Fruit fly (Drosophila melanogaster) whole organism, wandering third instar larva: ENCODE results near the gene GluRIB.

Source experiments
- Dfd ChIP-seq: fragments of >200 bp; optimal IDR thresholded peaks from 2 replicates; lab custom pipeline; 2017; ENCODE audit warnings: missing biosample characterization, missing genetic modification characterization
- Dif ChIP-seq: fragments of 200-275, 200-300 bp; sonication (Bioruptor generic); optimal IDR thresholded peaks from 2 replicates; lab custom pipeline; 2018; ENCODE audit warnings: missing biosample characterization, missing genetic modification characterization; ENCODE audit not compliant: partially characterized antibody
- HLH106 ChIP-seq: fragments of 200-800 bp; optimal IDR thresholded peaks from 3 replicates; lab custom pipeline; 2019; ENCODE audit warnings: missing biosample characterization, mild to moderate bottlenecking, missing genetic modification characterization, moderate library complexity
- Jra ChIP-seq: sonication (Bioruptor generic); optimal IDR thresholded peaks from 2 replicates; lab custom pipeline; 2016; ENCODE audit warnings: missing biosample characterization, missing genetic modification characterization
- Myc ChIP-seq: fragments of >200 bp; optimal IDR thresholded peaks from 2 replicates; lab custom pipeline; 2017
- OdsH ChIP-seq: fragments of 200-800 bp; sonication (Bioruptor generic); optimal IDR thresholded peaks from 2 replicates; lab custom pipeline; 2016; ENCODE audit warnings: missing biosample characterization, mild to moderate bottlenecking, missing genetic modification characterization
- Rel ChIP-seq, 2 experiments: fragments of 200-800 bp; sonication (Bioruptor generic) in 1 of 2; optimal IDR thresholded peaks; 2 replicates in 1 of 2; 3 replicates in 1 of 2; lab custom pipeline; 2016 to 2019; ENCODE audit warnings: mild to moderate bottlenecking in 2 of 2, missing biosample characterization in 2 of 2, missing genetic modification characterization in 2 of 2, moderate library complexity in 1 of 2
- Sp1 ChIP-seq: fragments of 200-800 bp; sonication (Bioruptor generic); optimal IDR thresholded peaks from 3 replicates; lab custom pipeline; 2019; ENCODE audit warnings: missing biosample characterization, mild to moderate bottlenecking, missing genetic modification characterization, moderate library complexity
- br ChIP-seq: fragments of 200-800 bp; sonication (Bioruptor generic); optimal IDR thresholded peaks from 2 replicates; lab custom pipeline; 2016; ENCODE audit warnings: missing biosample characterization, missing genetic modification characterization
- dl ChIP-seq, 2 experiments: fragments of 175-275, 200-275 bp in 1 of 2; fragments of 200-275 bp in 1 of 2; sonication (Bioruptor generic); optimal IDR thresholded peaks; lab custom pipeline; 2018; ENCODE audit warnings: mild to moderate bottlenecking in 2 of 2, missing biosample characterization in 2 of 2, missing genetic modification characterization in 2 of 2, moderate library complexity in 2 of 2; ENCODE audit not compliant: partially characterized antibody in 2 of 2, insufficient read depth in 1 of 2
- dmrt93B ChIP-seq: fragments of 200-800 bp; sonication (Bioruptor generic); optimal IDR thresholded peaks from 2 replicates; lab custom pipeline; 2018; ENCODE audit warnings: missing biosample characterization, mild to moderate bottlenecking, missing genetic modification characterization
- dsf ChIP-seq: sonication (Bioruptor generic); optimal IDR thresholded peaks from 2 replicates; lab custom pipeline; 2016; ENCODE audit warnings: missing biosample characterization, missing genetic modification characterization, borderline replicate concordance
- foxo ChIP-seq, 2 experiments: fragments of 200-800 bp; sonication (Bioruptor generic); optimal IDR thresholded peaks; 2 replicates in 1 of 2; 3 replicates in 1 of 2; lab custom pipeline; 2016 to 2017; ENCODE audit warnings: missing biosample characterization in 2 of 2, missing genetic modification characterization in 2 of 2
- h ChIP-seq: fragments of 200-800 bp; sonication (Bioruptor generic); optimal IDR thresholded peaks from 3 replicates; lab custom pipeline; 2016; ENCODE audit warnings: missing biosample characterization, mild to moderate bottlenecking, missing genetic modification characterization
- pan ChIP-seq: fragments of >200 bp; optimal IDR thresholded peaks from 2 replicates; lab custom pipeline; 2017
- psq ChIP-seq: fragments of 200-800 bp; sonication (Bioruptor generic); optimal IDR thresholded peaks from 3 replicates; lab custom pipeline; 2017; ENCODE audit warnings: missing biosample characterization, mild to moderate bottlenecking, missing genetic modification characterization, moderate library complexity
- rgr ChIP-seq: fragments of 200-800 bp; sonication (Bioruptor generic); optimal IDR thresholded peaks from 3 replicates; lab custom pipeline; 2016; ENCODE audit warnings: missing biosample characterization, mild to moderate bottlenecking, missing genetic modification characterization
- sage ChIP-seq: fragments of 200-800 bp; sonication (Bioruptor generic); optimal IDR thresholded peaks from 2 replicates; lab custom pipeline; 2016; ENCODE audit warnings: missing biosample characterization, mild to moderate bottlenecking, missing genetic modification characterization
- sv ChIP-seq: fragments of 200-800 bp; sonication (Bioruptor generic); optimal IDR thresholded peaks from 3 replicates; lab custom pipeline; 2016; ENCODE audit warnings: missing biosample characterization, missing genetic modification characterization
- usp ChIP-seq: fragments of >200 bp; optimal IDR thresholded peaks from 2 replicates; lab custom pipeline; 2017; ENCODE audit warnings: missing biosample characterization, missing genetic modification characterization
- woc ChIP-seq: sonication (Bioruptor generic); optimal IDR thresholded peaks from 2 replicates; lab custom pipeline; 2016; ENCODE audit warnings: missing biosample characterization, mild to moderate bottlenecking, missing genetic modification characterization

The GluRIB gene

dm6 chr3L:9333745-9334382, 82.1 kb downstream of the GluRIB start, which contains the start of gene PGRP-LA:
PGRP-LA (plus strand) TSS chr3L:9334332.
- no peak for TF ChIP-seq dl (GFP tag; optimal IDR thresholded peaks at IDR 0.05; lab: Kevin White, UChicago; ENCODE audit: insufficient read depth in 1 of 2, partially characterized antibody in 2 of 2)
- peak; percentile 32 for TF ChIP-seq Myc
- TF ChIP-seq HLH106 (tag; lab: Kevin White, UChicago), result peak; percentile 18
- TF ChIP-seq h (GFP tag; lab: Kevin White, UChicago), result no peak
- TF ChIP-seq sage (GFP tag; lab: Kevin White, UChicago), result no peak
- TF ChIP-seq usp, result no peak
- TF ChIP-seq Dif (GFP tag; lab: Kevin White, UChicago), result no peak
- TF ChIP-seq dsf, result no peak
- TF ChIP-seq Rel (GFP tag; optimal IDR thresholded peaks at IDR 0.05; lab: Kevin White, UChicago), result no peak
- TF ChIP-seq Rel (tag; optimal IDR thresholded peaks at IDR 0.05; lab: Kevin White, UChicago), result no peak
- TF ChIP-seq Jra (GFP tag; lab: Kevin White, UChicago), result no peak
- peak in 1 of 2 experiments; percentile 2 for TF ChIP-seq foxo (GFP tag; optimal IDR thresholded peaks at IDR 0.05; lab: Kevin White, UChicago)

- TF ChIP-seq dl (GFP tag; optimal IDR thresholded peaks at IDR 0.05; lab: Kevin White, UChicago; ENCODE audit: insufficient read depth in 1 of 2, partially characterized antibody in 2 of 2) (peak in 1 of 2 experiments; percentile 0), OdsH (GFP tag; lab: Kevin White, UChicago) (peak; percentile 11), Sp1 (GFP tag; lab: Kevin White, UChicago) (peak; percentile 4), HLH106 (tag; lab: Kevin White, UChicago) (no peak), sv (no peak), foxo (GFP tag; optimal IDR thresholded peaks at IDR 0.05; lab: Kevin White, UChicago) (peak in 1 of 2 experiments; percentile 14), rgr (GFP tag; lab: Kevin White, UChicago) (peak; percentile 13), psq (GFP tag; lab: Kevin White, UChicago) (peak; percentile 73), Rel (GFP tag; optimal IDR thresholded peaks at IDR 0.05; lab: Kevin White, UChicago) (no peak), Rel (tag; optimal IDR thresholded peaks at IDR 0.05; lab: Kevin White, UChicago) (peak; percentile 91), dmrt93B (GFP tag; lab: Kevin White, UChicago) (peak; percentile 4), Dfd (GFP tag; lab: Kevin White, UChicago) (no peak), br (GFP tag; lab: Kevin White, UChicago) (no peak), h (GFP tag; lab: Kevin White, UChicago) (peak; percentile 33)
Observed at dm6 chr3L:9335711-9336110, 83.9 kb downstream of the GluRIB start.

dm6 chr3L:9337942-9338468, 86.2 kb downstream of the GluRIB start:
- TF ChIP-seq woc, result no peak
- no peak for TF ChIP-seq dsf
- TF ChIP-seq HLH106 (tag; lab: Kevin White, UChicago), result no peak
- no peak for TF ChIP-seq Sp1 (GFP tag; lab: Kevin White, UChicago)
- TF ChIP-seq dl (GFP tag; optimal IDR thresholded peaks at IDR 0.05; lab: Kevin White, UChicago; ENCODE audit: insufficient read depth in 1 of 2, partially characterized antibody in 2 of 2), result peak in 1 of 2 experiments; percentile 40
- TF ChIP-seq Jra (GFP tag; lab: Kevin White, UChicago), result no peak
- no peak for TF ChIP-seq pan (lab: Kevin White, UChicago)
- no peak for TF ChIP-seq Dif (GFP tag; lab: Kevin White, UChicago)
- TF ChIP-seq br (GFP tag; lab: Kevin White, UChicago), result no peak
